Worm (Caenorhabditis elegans) whole organism, young adult: Measurements from ENCODE around the gene spin-2.

Experiments used
- atf-7 ChIP-seq: sonication (generic microtip); optimal IDR thresholded peaks from 2 replicates; lab custom pipeline; 2017; ENCODE audit warnings: mild to moderate bottlenecking, missing genetic modification characterization, missing compliant biosample characterization
- athp-1 ChIP-seq: sonication (generic microtip); optimal IDR thresholded peaks from 2 replicates; lab custom pipeline; 2017; ENCODE audit warnings: mild to moderate bottlenecking, missing genetic modification characterization, missing compliant biosample characterization
- dpl-1 ChIP-seq: fragments of 150-350 bp; optimal IDR thresholded peaks from 2 replicates; lab custom pipeline; 2014; ENCODE audit warnings: missing biosample characterization, missing genetic modification reagents, missing genetic modification characterization
- nhr-27 ChIP-seq: fragments of 200-800 bp; sonication (Bioruptor generic); optimal IDR thresholded peaks from 2 replicates; lab custom pipeline; 2018; ENCODE audit warnings: mild to moderate bottlenecking, missing genetic modification characterization, moderate library complexity, missing compliant biosample characterization
- pbrm-1 ChIP-seq: fragments of 200-800 bp; sonication (Bioruptor generic); IDR thresholded peaks from 2 replicates; pipeline ENCODE4 v1.3.6; 2022; ENCODE audit warnings: missing genetic modification reagents, missing genetic modification characterization, missing compliant biosample characterization
- pha-4 ChIP-seq: fragments of 150-350 bp; sonication (generic microtip); optimal IDR thresholded peaks from 2 replicates; lab custom pipeline; 2014; ENCODE audit warnings: missing biosample characterization, missing genetic modification reagents, missing genetic modification characterization
- sdz-38 ChIP-seq: sonication (generic microtip); optimal IDR thresholded peaks from 2 replicates; lab custom pipeline; 2016; ENCODE audit warnings: missing genotype, missing genetic modification characterization, missing compliant biosample characterization
- sea-2 ChIP-seq: fragments of 200-800 bp; sonication (Bioruptor generic); IDR thresholded peaks from 2 replicates; pipeline ENCODE4 v1.3.6; 2022; ENCODE audit warnings: missing genetic modification characterization, missing compliant biosample characterization
- snpc-1.1 ChIP-seq: sonication (generic microtip); optimal IDR thresholded peaks from 2 replicates; lab custom pipeline; 2017; ENCODE audit warnings: missing genetic modification characterization, mild to moderate bottlenecking, missing compliant biosample characterization, antibody characterized with exemption, moderate library complexity, missing genotype, missing genetic modification reagents; ENCODE audit not compliant: insufficient read depth
- snpc-4 ChIP-seq, 5 experiments: fragments of 150-350 bp in 1 of 5; sonication (generic microtip) in 4 of 5; optimal IDR thresholded peaks; 2 replicates each; lab custom pipeline; 2014 to 2018; ENCODE audit warnings: missing genetic modification characterization in 5 of 5, missing biosample characterization in 3 of 5, antibody characterized with exemption in 2 of 5, mild to moderate bottlenecking in 2 of 5, missing compliant biosample characterization in 2 of 5, missing genotype in 2 of 5, moderate library complexity in 2 of 5, missing genetic modification reagents in 1 of 5
- unc-62 ChIP-seq: fragments of 150-350 bp; optimal IDR thresholded peaks from 2 replicates; lab custom pipeline; 2014; ENCODE audit warnings: missing biosample characterization, missing genetic modification reagents, missing genetic modification characterization

- no peak for TF ChIP-seq snpc-4 (GFP tag; optimal IDR thresholded peaks at IDR 0.05; lab: Kevin White, UChicago)
- TF ChIP-seq snpc-4 (tag; optimal IDR thresholded peaks at IDR 0.05; lab: Kevin White, UChicago) = no peak
- no peak for TF ChIP-seq dpl-1 (GFP tag; lab: Kevin White, UChicago)
- no peak for TF ChIP-seq sea-2 (GFP tag; lab: Robert Waterston, UW)
- no peak for TF ChIP-seq sdz-38 (tag; lab: Kevin White, UChicago)
- TF ChIP-seq snpc-1.1 (tag; lab: Kevin White, UChicago) = no peak
- TF ChIP-seq atf-7 (tag; lab: Kevin White, UChicago) = no peak
- no peak for TF ChIP-seq nhr-27
- TF ChIP-seq unc-62 = no peak
- TF ChIP-seq pbrm-1 (GFP tag; lab: Robert Waterston, UW) = no peak
- TF ChIP-seq athp-1 (tag; lab: Kevin White, UChicago) = no peak
- no peak for TF ChIP-seq pha-4 (tag; lab: Kevin White, UChicago)
Measured at ce11 chrIV:13095462-13095861, 8.7 kb downstream of the spin-2 start, which contains the start of gene rfc-3.
